Worm (Caenorhabditis elegans): ENCODE data around the gene lin-3.

DNA sequence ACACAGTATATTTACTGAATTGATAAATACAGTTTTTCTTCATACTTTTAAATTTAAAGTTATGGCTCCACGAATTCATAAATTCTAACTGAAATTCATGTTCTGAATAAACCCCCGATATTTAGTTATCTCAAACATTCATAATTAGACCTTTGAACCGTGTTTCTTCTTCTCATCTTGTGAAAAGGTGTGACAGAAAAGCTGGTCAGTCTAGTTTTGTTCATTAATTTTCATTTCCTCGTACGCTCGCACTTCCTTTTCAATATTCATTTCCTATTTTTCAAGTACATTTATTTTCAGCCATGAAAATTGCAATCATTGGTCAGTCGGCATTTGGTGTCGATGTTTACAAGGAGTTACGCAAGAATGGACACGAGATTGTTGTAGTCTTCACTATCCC lies 31.8 kb upstream of the lin-3 start, which contains the start of gene alh-3:
- TF ChIP-seq pag-3 (tag; optimal IDR thresholded peaks at IDR 0.05; ENCODE audit: borderline replicate concordance) (no peak), pha-4 (tag; optimal IDR thresholded peaks at IDR 0.05) (no peak), ceh-6 (GFP tag; optimal IDR thresholded peaks at IDR 0.05) (no peak), pha-2 (tag; optimal IDR thresholded peaks at IDR 0.05) (no peak), unc-55 (GFP tag; optimal IDR thresholded peaks at IDR 0.05) (no peak), che-1 (tag; optimal IDR thresholded peaks at IDR 0.05) (no peak)
